Worm (Caenorhabditis elegans) whole organism, L4 larva: ENCODE measurements around the gene baf-1.
A peak's percentile ranks its signal among the peaks of the same experiment; 100 is the strongest.

Experiments
- F49E8.2 ChIP-seq: sonication (generic microtip); optimal IDR thresholded peaks from 2 replicates; lab custom pipeline; 2016; ENCODE audit warnings: missing compliant biosample characterization, mild to moderate bottlenecking, missing genetic modification characterization, borderline replicate concordance
- R02D3.7 ChIP-seq: fragments of 150-350 bp; sonication (generic microtip); optimal IDR thresholded peaks from 3 replicates; lab custom pipeline; 2014; ENCODE audit warnings: missing biosample characterization, missing genetic modification characterization
- T20F7.1 ChIP-seq: fragments of 200-800 bp; sonication (Bioruptor generic); optimal IDR thresholded peaks from 2 replicates; lab custom pipeline; 2018; ENCODE audit warnings: mild to moderate bottlenecking, missing genetic modification characterization, missing compliant biosample characterization
- T26A8.4 ChIP-seq: fragments of 200-800 bp; sonication (Bioruptor generic); IDR thresholded peaks from 2 replicates; pipeline ENCODE4 v1.3.6; 2022; ENCODE audit warnings: missing genetic modification characterization, missing compliant biosample characterization
- Y105C5A.15 ChIP-seq: fragments of 200-800 bp; sonication (Bioruptor generic); IDR thresholded peaks from 2 replicates; pipeline ENCODE4 v1.3.6; 2022; ENCODE audit warnings: missing genetic modification characterization, missing compliant biosample characterization
- Y75B8A.6 ChIP-seq: fragments of 200-800 bp; sonication (Bioruptor generic); IDR thresholded peaks from 2 replicates; pipeline ENCODE4 v1.3.6; 2022; ENCODE audit warnings: missing genetic modification reagents, missing genetic modification characterization, missing compliant biosample characterization
- aha-1 ChIP-seq: fragments of 150-350 bp; peaks from one replicate; lab custom pipeline; 2014; ENCODE audit warnings: missing biosample characterization, missing genetic modification characterization
- ama-1 ChIP-seq: fragments of 150-350 bp; optimal IDR thresholded peaks from 2 replicates; lab custom pipeline; 2014; ENCODE audit warnings: inconsistent platforms, mixed read lengths
- arid-1 ChIP-seq: fragments of 200-800 bp; sonication (Bioruptor generic); conservative IDR thresholded peaks from 2 replicates; pipeline ENCODE4 v1.3.6; 2022; ENCODE audit warnings: missing genetic modification reagents, missing genetic modification characterization, missing compliant biosample characterization
- ceh-28 ChIP-seq: fragments of 150-350 bp; optimal IDR thresholded peaks from 2 replicates; lab custom pipeline; 2014; ENCODE audit warnings: missing biosample characterization, missing genetic modification reagents, missing genetic modification characterization
- ceh-44 ChIP-seq: fragments of 200-800 bp; sonication (Bioruptor generic); IDR thresholded peaks from 2 replicates; pipeline ENCODE4 v1.3.6; 2022; ENCODE audit warnings: missing genetic modification reagents, missing genetic modification characterization, missing compliant biosample characterization
- ctbp-1 ChIP-seq: fragments of 200-800 bp; sonication (Bioruptor generic); IDR thresholded peaks from 2 replicates; pipeline ENCODE4 v1.3.6; 2022; ENCODE audit warnings: missing genetic modification reagents, missing genetic modification characterization, missing compliant biosample characterization
- daf-16 ChIP-seq, 3 experiments: sonication (generic microtip); optimal IDR thresholded peaks; 2 replicates each; lab custom pipeline; 2016 to 2017; ENCODE audit warnings: missing genetic modification characterization in 3 of 3, missing genetic modification reagents in 3 of 3, mild to moderate bottlenecking in 2 of 3, missing compliant biosample characterization in 2 of 3, missing biosample characterization in 1 of 3, moderate library complexity in 1 of 3
- dmd-9 ChIP-seq: fragments of 200-800 bp; sonication (Bioruptor generic); IDR thresholded peaks from 2 replicates; pipeline ENCODE4 v1.3.6; 2022; ENCODE audit warnings: missing genetic modification reagents, missing genetic modification characterization, missing compliant biosample characterization
- hif-1 ChIP-seq, 2 experiments: sonication (generic microtip); optimal IDR thresholded peaks; 2 replicates each; lab custom pipeline; 2016 to 2017; ENCODE audit warnings: missing compliant biosample characterization in 2 of 2, missing genetic modification characterization in 2 of 2, missing genetic modification reagents in 2 of 2, missing genotype in 2 of 2, mild to moderate bottlenecking in 1 of 2
- hlh-11 ChIP-seq: fragments of 200-800 bp; sonication (Bioruptor generic); optimal IDR thresholded peaks from 2 replicates; lab custom pipeline; 2018; ENCODE audit warnings: mild to moderate bottlenecking, missing genetic modification characterization, missing compliant biosample characterization
- hlh-30 ChIP-seq: sonication (generic microtip); optimal IDR thresholded peaks from 2 replicates; lab custom pipeline; 2017; ENCODE audit warnings: antibody characterized with exemption, mild to moderate bottlenecking, missing genetic modification characterization, missing compliant biosample characterization; ENCODE audit not compliant: insufficient read depth
- hmg-1.1 ChIP-seq: fragments of 200-800 bp; sonication (Bioruptor generic); IDR thresholded peaks from 2 replicates; pipeline ENCODE4 v1.3.6; 2022; ENCODE audit warnings: missing genetic modification reagents, missing genetic modification characterization, missing compliant biosample characterization
- lin-29 ChIP-seq: fragments of 200-800 bp; sonication (Bioruptor generic); IDR thresholded peaks from 2 replicates; pipeline ENCODE4 v1.3.6; 2022; ENCODE audit warnings: missing genetic modification reagents, missing genetic modification characterization, missing compliant biosample characterization
- lin-38 ChIP-seq: fragments of 200-800 bp; sonication (Bioruptor generic); IDR thresholded peaks from 2 replicates; pipeline ENCODE4 v1.3.6; 2022; ENCODE audit warnings: missing genetic modification reagents, missing genetic modification characterization, missing compliant biosample characterization
- lsy-2 ChIP-seq, 2 experiments: fragments of 150-350 bp in 1 of 2; sonication (generic microtip) in 1 of 2; optimal IDR thresholded peaks; 2 replicates each; lab custom pipeline; 2014 to 2017; ENCODE audit warnings: missing biosample characterization in 2 of 2, missing genetic modification characterization in 2 of 2
- madf-9 ChIP-seq: fragments of 200-800 bp; sonication (Bioruptor generic); conservative IDR thresholded peaks from 2 replicates; pipeline ENCODE4 v1.3.6; 2022; ENCODE audit warnings: missing genetic modification reagents, missing genetic modification characterization, missing compliant biosample characterization
- mdl-1 ChIP-seq, 2 experiments: fragments of 150-350 bp in 1 of 2; sonication (generic microtip) in 1 of 2; optimal IDR thresholded peaks; 2 replicates each; lab custom pipeline; 2014 to 2017; ENCODE audit warnings: missing biosample characterization in 2 of 2, missing genetic modification characterization in 2 of 2
- mep-1 ChIP-seq: fragments of 150-350 bp; sonication (generic microtip); optimal IDR thresholded peaks from 3 replicates; lab custom pipeline; 2014; ENCODE audit warnings: missing biosample characterization, missing genetic modification characterization
- mes-2 ChIP-seq: sonication (generic microtip); optimal IDR thresholded peaks from 2 replicates; lab custom pipeline; 2016; ENCODE audit warnings: missing genotype, mild to moderate bottlenecking, missing genetic modification characterization, missing compliant biosample characterization; ENCODE audit not compliant: poor library complexity, severe bottlenecking
- mxl-3 ChIP-seq: fragments of 200-800 bp; sonication (Bioruptor generic); optimal IDR thresholded peaks from 2 replicates; lab custom pipeline; 2018; ENCODE audit warnings: mild to moderate bottlenecking, missing genetic modification characterization, missing compliant biosample characterization
- nhr-11 ChIP-seq: fragments of 150-350 bp; optimal IDR thresholded peaks from 2 replicates; lab custom pipeline; 2014; ENCODE audit warnings: missing biosample characterization, missing genetic modification characterization
- nhr-28 ChIP-seq: fragments of 150-350 bp; optimal IDR thresholded peaks from 2 replicates; lab custom pipeline; 2014; ENCODE audit warnings: missing biosample characterization, missing genetic modification characterization
- nhr-48 ChIP-seq: sonication (generic microtip); optimal IDR thresholded peaks from 2 replicates; lab custom pipeline; 2016; ENCODE audit warnings: mild to moderate bottlenecking, missing genetic modification characterization, missing compliant biosample characterization
- nhr-6 ChIP-seq: fragments of 150-350 bp; optimal IDR thresholded peaks from 2 replicates; lab custom pipeline; 2014; ENCODE audit warnings: missing biosample characterization, missing genetic modification characterization
- pha-4 ChIP-seq, 2 experiments: fragments of 150-350 bp in 1 of 2; fragments of 200-800 bp in 1 of 2; sonication (Bioruptor generic) in 1 of 2; IDR thresholded peaks in 1 of 2; optimal IDR thresholded peaks in 1 of 2; 2 replicates each; pipeline versions ENCODE4 v1.3.6 to Lab custom; 2014 to 2022; ENCODE audit warnings: missing genetic modification characterization in 2 of 2, missing genetic modification reagents in 2 of 2, missing biosample characterization in 1 of 2, missing compliant biosample characterization in 1 of 2
- php-3 ChIP-seq: fragments of 200-800 bp; sonication (Bioruptor generic); IDR thresholded peaks from 2 replicates; pipeline ENCODE4 v1.3.6; 2022; ENCODE audit warnings: missing genetic modification reagents, missing genetic modification characterization, missing compliant biosample characterization
- set-16 ChIP-seq: fragments of 200-800 bp; sonication (Bioruptor generic); IDR thresholded peaks from 2 replicates; pipeline ENCODE4 v1.3.6; 2022; ENCODE audit warnings: missing genetic modification reagents, missing genetic modification characterization, missing compliant biosample characterization
- skn-1 ChIP-seq: fragments of 150-350 bp; optimal IDR thresholded peaks from 2 replicates; lab custom pipeline; 2014; ENCODE audit warnings: missing biosample characterization, missing genetic modification characterization
- unc-62 ChIP-seq, 3 experiments: fragments of 150-350 bp in 1 of 3; sonication (generic microtip); optimal IDR thresholded peaks in 2 of 3; peaks in 1 of 3; 1 replicate in 1 of 3; 2 replicates in 2 of 3; lab custom pipeline; 2014 to 2017; ENCODE audit warnings: missing biosample characterization in 3 of 3, missing genetic modification characterization in 3 of 3, missing genetic modification reagents in 3 of 3, missing genotype in 1 of 3
- vab-7 ChIP-seq: fragments of 200-800 bp; sonication (Bioruptor generic); IDR thresholded peaks from 2 replicates; pipeline ENCODE4 v1.3.6; 2022; ENCODE audit warnings: missing genetic modification reagents, missing genetic modification characterization, missing compliant biosample characterization
- zag-1 ChIP-seq: fragments of 150-350 bp; optimal IDR thresholded peaks from 2 replicates; lab custom pipeline; 2014; ENCODE audit warnings: missing biosample characterization, missing genetic modification characterization
- zfp-2 ChIP-seq: sonication (generic microtip); optimal IDR thresholded peaks from 2 replicates; lab custom pipeline; 2016; ENCODE audit warnings: mild to moderate bottlenecking, missing genetic modification characterization, missing compliant biosample characterization

The baf-1 gene

ce11 chrIII:9455980-9456658 is 11.1 kb upstream of the baf-1 start, which contains the start of the genes rheb-1 and spk-1 (continued):
- TF ChIP-seq nhr-48 (tag; lab: Kevin White, UChicago) (peak; percentile 89), php-3 (GFP tag; lab: Robert Waterston, UW) (peak; percentile 88), lsy-2 (tag; optimal IDR thresholded peaks at IDR 0.05; lab: Kevin White, UChicago) (peak; percentile 97 to 99), F49E8.2 (tag; lab: Kevin White, UChicago) (peak; percentile 54), skn-1 (tag; lab: Kevin White, UChicago) (no peak), zfp-2 (tag; lab: Kevin White, UChicago) (peak; percentile 93), mes-2 (tag; lab: Kevin White, UChicago) (peak; percentile 94), ctbp-1 (GFP tag; lab: Robert Waterston, UW) (peak; percentile 80), pha-4 (GFP tag; IDR thresholded peaks at IDR 0.05; lab: Robert Waterston, UW) (peak; percentile 82), pha-4 (tag; optimal IDR thresholded peaks at IDR 0.05; lab: Kevin White, UChicago) (peak; percentile 89), arid-1 (GFP tag; lab: Robert Waterston, UW) (peak; percentile 85), Y105C5A.15 (no peak), vab-7 (peak; percentile 66), ceh-28 (tag; lab: Kevin White, UChicago) (peak; percentile 63), hlh-11 (tag; lab: Kevin White, UChicago) (peak; percentile 97), ceh-44 (GFP tag; lab: Robert Waterston, UW) (0 out of 2 replicates have a peak, but pooled peaks have one; percentile 43), hif-1 (tag; optimal IDR thresholded peaks at IDR 0.05; lab: Kevin White, UChicago) (peak; percentile 29 to 83), daf-16 (GFP tag; optimal IDR thresholded peaks at IDR 0.05; lab: Kevin White, UChicago) (peak; percentile 50 to 74), daf-16 (tag; optimal IDR thresholded peaks at IDR 0.05; lab: Kevin White, UChicago) (peak; percentile 94), mep-1 (tag; lab: Kevin White, UChicago) (peak; percentile 89), zag-1 (no peak), Y75B8A.6 (GFP tag; lab: Robert Waterston, UW) (peak; percentile 29; the same call in 1 of the 2 replicates), lin-38 (GFP tag; lab: Robert Waterston, UW) (peak; percentile 86)

DNA sequence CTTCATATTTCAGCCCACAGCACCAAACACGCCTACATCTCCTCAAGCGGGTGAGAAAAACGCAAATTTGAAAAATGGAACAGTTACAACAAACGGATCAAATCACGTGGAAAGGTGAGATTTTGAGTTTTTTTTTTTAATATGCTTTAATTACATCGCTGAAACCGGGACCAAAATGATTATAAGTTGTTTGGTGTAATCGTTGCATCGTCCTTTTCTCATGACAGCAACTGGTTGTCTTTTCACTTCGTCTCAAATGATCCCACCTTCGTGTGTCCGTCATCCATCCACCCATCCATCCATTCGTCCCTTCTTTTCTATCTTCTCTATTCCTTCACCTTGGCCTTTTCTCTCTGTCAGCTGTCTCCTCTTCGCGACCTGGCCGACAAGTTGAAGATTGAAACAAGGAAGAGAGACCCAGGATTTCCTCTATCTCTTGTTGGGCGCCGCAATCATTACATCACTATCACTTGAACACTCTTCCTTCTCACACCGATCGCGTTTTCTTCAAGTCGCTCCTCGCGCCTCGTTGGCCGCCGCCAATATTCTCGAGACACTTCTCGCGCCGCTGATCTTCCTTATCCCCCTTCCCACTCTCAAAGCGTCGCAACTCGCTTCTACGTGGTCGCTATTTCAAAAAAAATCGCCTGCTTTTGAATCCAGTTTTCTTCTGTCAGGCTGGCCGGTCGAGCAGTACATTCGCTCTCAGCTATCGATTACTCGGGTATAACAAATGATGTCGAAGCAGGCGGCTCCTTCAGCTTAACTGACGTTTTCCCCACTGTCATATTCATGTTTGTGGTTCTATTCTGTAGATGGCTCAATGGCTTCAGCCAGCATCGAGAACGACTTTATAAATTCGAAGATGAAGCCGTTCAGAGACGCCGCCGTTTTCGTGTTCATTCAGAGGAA is 9.8 kb upstream of the baf-1 start:
- TF ChIP-seq dmd-9 (GFP tag; lab: Robert Waterston, UW): 0 out of 2 replicates have a peak, but pooled peaks have one; percentile 14
- TF ChIP-seq php-3 (GFP tag; lab: Robert Waterston, UW): no peak
- TF ChIP-seq nhr-11 (tag; lab: Kevin White, UChicago): peak; percentile 57
- TF ChIP-seq mes-2 (tag; lab: Kevin White, UChicago): peak; percentile 19
- TF ChIP-seq mxl-3 (GFP tag; lab: Kevin White, UChicago): peak; percentile 74
- TF ChIP-seq lin-29: no peak
- no peak for TF ChIP-seq R02D3.7 (tag; lab: Kevin White, UChicago)
- peak; percentile 57 for TF ChIP-seq hlh-30 (tag; lab: Kevin White, UChicago)
- peak; percentile 42 for TF ChIP-seq nhr-28
- TF ChIP-seq ama-1 (lab: Kevin White, UChicago): peak; percentile 28
- peak; percentile 16 for TF ChIP-seq mep-1 (tag; lab: Kevin White, UChicago)
- peak in 1 of 2 experiments; percentile 39 for TF ChIP-seq mdl-1 (tag; optimal IDR thresholded peaks at IDR 0.05; lab: Kevin White, UChicago)
- TF ChIP-seq unc-62 (GFP tag; optimal IDR thresholded peaks at IDR 0.05 in 1 of 2; lab: Kevin White, UChicago): peak in 1 of 2 experiments; percentile 100
- TF ChIP-seq unc-62 (tag; optimal IDR thresholded peaks at IDR 0.05; lab: Kevin White, UChicago): no peak
- peak; percentile 54 for TF ChIP-seq set-16 (GFP tag; lab: Robert Waterston, UW)
- no peak for TF ChIP-seq madf-9 (GFP tag; lab: Robert Waterston, UW)
- TF ChIP-seq aha-1: peak; percentile 99
- TF ChIP-seq daf-16 (GFP tag; optimal IDR thresholded peaks at IDR 0.05; lab: Kevin White, UChicago): peak in 1 of 2 experiments; percentile 32
- TF ChIP-seq daf-16 (tag; optimal IDR thresholded peaks at IDR 0.05; lab: Kevin White, UChicago): no peak
- 0 out of 2 replicates have a peak, but pooled peaks have one; percentile 31 for TF ChIP-seq T26A8.4 (GFP tag; lab: Robert Waterston, UW)
- TF ChIP-seq hlh-11 (tag; lab: Kevin White, UChicago): peak; percentile 87
- TF ChIP-seq T20F7.1 (GFP tag; lab: Kevin White, UChicago): no peak
- TF ChIP-seq lsy-2 (tag; optimal IDR thresholded peaks at IDR 0.05; lab: Kevin White, UChicago): peak in 1 of 2 experiments; percentile 53
- TF ChIP-seq nhr-6 (tag; lab: Kevin White, UChicago): no peak
- TF ChIP-seq hmg-1.1 (GFP tag; lab: Robert Waterston, UW): peak; percentile 38; the same call in 1 of the 2 replicates
